Fruit fly (Drosophila melanogaster) whole organism, embryonic: Measurements from ENCODE around the gene xmas.

ENCODE experiments used
- Atf6 ChIP-seq: fragments of 200-800 bp; sonication (Bioruptor generic); IDR thresholded peaks from 2 replicates; pipeline ENCODE4 v1.3.6; 2022; ENCODE audit warnings: missing biosample characterization, missing genetic modification characterization
- CG10366 ChIP-seq: fragments of 200-800 bp; sonication (Bioruptor generic); IDR thresholded peaks from 2 replicates; pipeline ENCODE4 v1.3.6; 2022; ENCODE audit warnings: missing biosample characterization, missing genetic modification characterization
- CG10431 ChIP-seq: fragments of 200-800 bp; sonication (Bioruptor generic); optimal IDR thresholded peaks from 3 replicates; lab custom pipeline; 2018; ENCODE audit warnings: missing biosample characterization, mild to moderate bottlenecking, missing genetic modification characterization
- CG11247 ChIP-seq: fragments of 200-800 bp; sonication (Bioruptor generic); IDR thresholded peaks from 2 replicates; pipeline ENCODE4 v1.3.6; 2022; ENCODE audit warnings: missing biosample characterization, missing genetic modification characterization
- CG11696 ChIP-seq: fragments of 200-800 bp; sonication (Bioruptor generic); IDR thresholded peaks from 2 replicates; pipeline ENCODE4 v1.3.6; 2022; ENCODE audit warnings: missing biosample characterization, missing genetic modification characterization
- CG11723 ChIP-seq: fragments of 200-800 bp; sonication (Bioruptor generic); optimal IDR thresholded peaks from 2 replicates; lab custom pipeline; 2017; ENCODE audit warnings: missing biosample characterization, mild to moderate bottlenecking, missing genetic modification characterization
- CG12219 ChIP-seq: fragments of 200-800 bp; sonication (Bioruptor generic); optimal IDR thresholded peaks from 3 replicates; lab custom pipeline; 2018; ENCODE audit warnings: missing biosample characterization, mild to moderate bottlenecking, missing genetic modification characterization
- CG15073 ChIP-seq: fragments of 200-800 bp; sonication (Bioruptor generic); optimal IDR thresholded peaks from 2 replicates; lab custom pipeline; 2016; ENCODE audit warnings: missing biosample characterization, missing genetic modification characterization
- CG17385 ChIP-seq: fragments of 200-800 bp; sonication (Bioruptor generic); optimal IDR thresholded peaks from 3 replicates; lab custom pipeline; 2018; ENCODE audit warnings: missing biosample characterization, mild to moderate bottlenecking, missing genetic modification characterization
- CG2129 ChIP-seq: fragments of 200-800 bp; sonication (Bioruptor generic); IDR thresholded peaks from 2 replicates; pipeline ENCODE4 v1.3.6; 2022; ENCODE audit warnings: missing biosample characterization, missing genetic modification characterization; ENCODE audit not compliant: partially characterized antibody
- CG2678 ChIP-seq: fragments of 200-800 bp; sonication (Bioruptor generic); optimal IDR thresholded peaks from 3 replicates; lab custom pipeline; 2019; ENCODE audit warnings: missing biosample characterization, mild to moderate bottlenecking, missing genetic modification characterization, moderate library complexity
- CG3281 ChIP-seq: fragments of 200-800 bp; sonication (Bioruptor generic); optimal IDR thresholded peaks from 3 replicates; lab custom pipeline; 2017; ENCODE audit warnings: missing biosample characterization, mild to moderate bottlenecking, missing genetic modification characterization
- CG33213 ChIP-seq: fragments of 200-800 bp; sonication (Bioruptor generic); optimal IDR thresholded peaks from 3 replicates; lab custom pipeline; 2016; ENCODE audit warnings: missing biosample characterization, missing genetic modification characterization
- CG5953 ChIP-seq: fragments of 200-800 bp; sonication (Bioruptor generic); IDR thresholded peaks from 2 replicates; pipeline ENCODE4 v1.3.6; 2022; ENCODE audit warnings: missing biosample characterization, missing genetic modification characterization
- CG6683 ChIP-seq: fragments of 200-800 bp; sonication (Bioruptor generic); optimal IDR thresholded peaks from 2 replicates; lab custom pipeline; 2017; ENCODE audit warnings: missing biosample characterization, mild to moderate bottlenecking, missing genetic modification characterization, missing genetic modification reagents
- CG6813 ChIP-seq: fragments of 200-800 bp; sonication (Bioruptor generic); optimal IDR thresholded peaks from 2 replicates; lab custom pipeline; 2017; ENCODE audit warnings: missing biosample characterization, missing genetic modification characterization, mild to moderate bottlenecking, moderate library complexity, missing genetic modification reagents
- CG7786 ChIP-seq: fragments of 200-800 bp; sonication (Bioruptor generic); optimal IDR thresholded peaks from 2 replicates; lab custom pipeline; 2016; ENCODE audit warnings: missing biosample characterization, missing genetic modification characterization
- CG9797 ChIP-seq: fragments of 200-800 bp; sonication (Bioruptor generic); optimal IDR thresholded peaks from 3 replicates; lab custom pipeline; 2018; ENCODE audit warnings: missing biosample characterization, mild to moderate bottlenecking, missing genetic modification characterization
- D19B ChIP-seq: fragments of 200-800 bp; sonication (Bioruptor generic); optimal IDR thresholded peaks from 2 replicates; lab custom pipeline; 2017; ENCODE audit warnings: missing biosample characterization, mild to moderate bottlenecking, missing genetic modification characterization
- Fer1 ChIP-seq: fragments of 200-800 bp; sonication (Bioruptor generic); optimal IDR thresholded peaks from 2 replicates; lab custom pipeline; 2017; ENCODE audit warnings: missing biosample characterization, mild to moderate bottlenecking, missing genetic modification characterization
- Fer3 ChIP-seq: fragments of 200-800 bp; sonication (Bioruptor generic); optimal IDR thresholded peaks from 2 replicates; lab custom pipeline; 2018; ENCODE audit warnings: missing biosample characterization, mild to moderate bottlenecking, missing genetic modification characterization, moderate library complexity
- HHEX ChIP-seq: fragments of 200-800 bp; sonication (Bioruptor generic); optimal IDR thresholded peaks from 3 replicates; lab custom pipeline; 2017; ENCODE audit warnings: missing biosample characterization, mild to moderate bottlenecking, missing genetic modification characterization, missing genetic modification reagents
- HLHmδ ChIP-seq: fragments of 200-800 bp; sonication (Bioruptor generic); optimal IDR thresholded peaks from 2 replicates; lab custom pipeline; 2018; ENCODE audit warnings: missing biosample characterization, mild to moderate bottlenecking, missing genetic modification characterization, moderate library complexity
- Hmx ChIP-seq: fragments of 200-800 bp; sonication (Bioruptor generic); optimal IDR thresholded peaks from 2 replicates; lab custom pipeline; 2016; ENCODE audit warnings: missing biosample characterization, missing genetic modification characterization
- Lim3 ChIP-seq: fragments of 200-800 bp; sonication (Bioruptor generic); IDR thresholded peaks from 2 replicates; pipeline ENCODE4 v1.3.6; 2022; ENCODE audit warnings: missing biosample characterization, missing genetic modification characterization
- Max ChIP-seq: fragments of 200-800 bp; sonication (Bioruptor generic); optimal IDR thresholded peaks from 2 replicates; lab custom pipeline; 2016; ENCODE audit warnings: missing biosample characterization, mild to moderate bottlenecking, missing genetic modification characterization
- Meics ChIP-seq: fragments of 200-800 bp; sonication (Bioruptor generic); optimal IDR thresholded peaks from 2 replicates; lab custom pipeline; 2017; ENCODE audit warnings: missing biosample characterization, mild to moderate bottlenecking, missing genetic modification characterization
- Mes4 ChIP-seq: fragments of 200-800 bp; sonication (Bioruptor generic); optimal IDR thresholded peaks from 2 replicates; lab custom pipeline; 2016; ENCODE audit warnings: missing biosample characterization, missing genetic modification characterization
- Usf ChIP-seq: fragments of 200-800 bp; sonication (Bioruptor generic); optimal IDR thresholded peaks from 2 replicates; lab custom pipeline; 2017; ENCODE audit warnings: missing genotype, missing biosample characterization, missing genetic modification characterization
- Xrp1 ChIP-seq: fragments of 200-800 bp; sonication (Bioruptor generic); IDR thresholded peaks from 2 replicates; pipeline ENCODE4 v1.3.6; 2022; ENCODE audit warnings: missing biosample characterization, missing genetic modification characterization
- al ChIP-seq: fragments of 200-800 bp; sonication (Bioruptor generic); IDR thresholded peaks from 2 replicates; pipeline ENCODE4 v1.3.6; 2022; ENCODE audit warnings: missing biosample characterization, missing genetic modification characterization
- aop ChIP-seq: fragments of 200-800 bp; sonication (Bioruptor generic); IDR thresholded peaks from 2 replicates; pipeline ENCODE4 v1.3.6; 2022; ENCODE audit warnings: missing biosample characterization, missing genetic modification characterization
- corto ChIP-seq: fragments of 200-800 bp; sonication (Bioruptor generic); optimal IDR thresholded peaks from 2 replicates; lab custom pipeline; 2016; ENCODE audit warnings: missing biosample characterization, mild to moderate bottlenecking, missing genetic modification characterization, moderate library complexity
- cwo ChIP-seq: fragments of 200-800 bp; sonication (Bioruptor generic); optimal IDR thresholded peaks from 3 replicates; lab custom pipeline; 2017; ENCODE audit warnings: missing biosample characterization, missing genetic modification characterization, mild to moderate bottlenecking, moderate library complexity, missing genetic modification reagents
- ems ChIP-seq: fragments of 200-800 bp; sonication (Bioruptor generic); optimal IDR thresholded peaks from 3 replicates; lab custom pipeline; 2016; ENCODE audit warnings: missing biosample characterization, missing genetic modification characterization
- esg ChIP-seq: fragments of 200-800 bp; sonication (Bioruptor generic); conservative IDR thresholded peaks from 2 replicates; pipeline ENCODE4 v1.3.6; 2022; ENCODE audit warnings: missing biosample characterization, missing genetic modification characterization
- fd64A ChIP-seq: fragments of 200-800 bp; sonication (Bioruptor generic); optimal IDR thresholded peaks from 3 replicates; lab custom pipeline; 2018; ENCODE audit warnings: missing biosample characterization, mild to moderate bottlenecking, missing genetic modification characterization
- fru ChIP-seq: fragments of >200 bp; optimal IDR thresholded peaks from 2 replicates; lab custom pipeline; 2017
- fu2 ChIP-seq: fragments of 200-800 bp; sonication (Bioruptor generic); optimal IDR thresholded peaks from 2 replicates; lab custom pipeline; 2016; ENCODE audit warnings: missing biosample characterization, missing genetic modification characterization
- gce ChIP-seq: fragments of 200-800 bp; sonication (Bioruptor generic); IDR thresholded peaks from 3 replicates; pipeline ENCODE4 v1.3.6; 2022; ENCODE audit warnings: missing biosample characterization, missing genetic modification characterization
- grn ChIP-seq: fragments of 200-800 bp; sonication (Bioruptor generic); optimal IDR thresholded peaks from 3 replicates; lab custom pipeline; 2017; ENCODE audit warnings: missing biosample characterization, missing genetic modification characterization
- jumu ChIP-seq: fragments of 200-800 bp; sonication (Bioruptor generic); optimal IDR thresholded peaks from 3 replicates; lab custom pipeline; 2016; ENCODE audit warnings: missing biosample characterization, missing genetic modification characterization
- lbe ChIP-seq: fragments of 200-800 bp; sonication (Bioruptor generic); optimal IDR thresholded peaks from 2 replicates; lab custom pipeline; 2016; ENCODE audit warnings: missing biosample characterization, mild to moderate bottlenecking, missing genetic modification characterization
- lola ChIP-seq, 3 experiments: fragments of >200 bp in 2 of 3; fragments of 200-800 bp in 1 of 3; sonication (Bioruptor generic) in 1 of 3; optimal IDR thresholded peaks; 2 replicates each; lab custom pipeline; 2017 to 2019; ENCODE audit warnings: missing biosample characterization in 3 of 3, missing genetic modification characterization in 3 of 3, mild to moderate bottlenecking in 1 of 3, moderate library complexity in 1 of 3
- phol ChIP-seq: fragments of 200-800 bp; sonication (Bioruptor generic); optimal IDR thresholded peaks from 3 replicates; lab custom pipeline; 2018; ENCODE audit warnings: missing biosample characterization, mild to moderate bottlenecking, missing genetic modification characterization, moderate library complexity
- pros ChIP-seq: fragments of 200-800 bp; sonication (Bioruptor generic); optimal IDR thresholded peaks from 3 replicates; lab custom pipeline; 2019; ENCODE audit warnings: missing biosample characterization, mild to moderate bottlenecking, missing genetic modification characterization, moderate library complexity
- ro ChIP-seq: fragments of 200-800 bp; sonication (Bioruptor generic); IDR thresholded peaks from 2 replicates; pipeline ENCODE4 v1.3.6; 2022; ENCODE audit warnings: missing biosample characterization, missing genetic modification characterization
- sim ChIP-seq: fragments of 200-800 bp; sonication (Bioruptor generic); IDR thresholded peaks from 2 replicates; pipeline ENCODE4 v1.3.6; 2022; ENCODE audit warnings: missing biosample characterization, missing genetic modification characterization
- unc-4 ChIP-seq: fragments of 200-800 bp; sonication (Bioruptor generic); IDR thresholded peaks from 2 replicates; pipeline ENCODE4 v1.3.6; 2022; ENCODE audit warnings: missing biosample characterization, missing genetic modification characterization; ENCODE audit not compliant: partially characterized antibody
- vnd ChIP-seq: fragments of 200-800 bp; sonication (Bioruptor generic); IDR thresholded peaks from 3 replicates; pipeline ENCODE4 v1.3.6; 2022; ENCODE audit warnings: missing biosample characterization, missing genetic modification characterization; ENCODE audit not compliant: partially characterized antibody
- vvl ChIP-seq: fragments of 200-800 bp; sonication (Bioruptor generic); IDR thresholded peaks from 2 replicates; pipeline ENCODE4 v1.3.6; 2022; ENCODE audit warnings: missing biosample characterization, missing genetic modification characterization

The xmas gene

dm6 chrX:17178484-17178921 is 19.4 kb upstream of the xmas start (continued):
- TF ChIP-seq fu2 (GFP tag; lab: Kevin White, UChicago) (no peak), CG2678 (tag; lab: Kevin White, UChicago) (peak; percentile 98), CG3281 (GFP tag; lab: Kevin White, UChicago) (peak; percentile 94), phol (tag; lab: Kevin White, UChicago) (peak; percentile 97), al (peak; percentile 97), Fer3 (tag; lab: Kevin White, UChicago) (peak; percentile 96), ems (GFP tag; lab: Kevin White, UChicago) (peak; percentile 92), CG10431 (GFP tag; lab: Kevin White, UChicago) (no peak), CG11723 (no peak), fd64A (GFP tag; lab: Kevin White, UChicago) (peak; percentile 94), gce (GFP tag; lab: Robert Waterston, UW) (peak; percentile 99), sim (GFP tag; lab: Robert Waterston, UW) (peak; percentile 99), CG12219 (peak; percentile 91), vvl (GFP tag; lab: Robert Waterston, UW) (peak; percentile 100), CG11247 (GFP tag; lab: Robert Waterston, UW) (peak; percentile 98), HHEX (GFP tag; lab: Kevin White, UChicago) (peak; percentile 96), Usf (peak; percentile 39), Fer1 (GFP tag; lab: Kevin White, UChicago) (peak; percentile 98), grn (peak; percentile 88), Xrp1 (GFP tag; lab: Robert Waterston, UW) (peak; percentile 100), CG11696 (GFP tag; lab: Robert Waterston, UW) (peak; percentile 93), aop (GFP tag; lab: Robert Waterston, UW) (no peak), esg (peak; percentile 83), pros (GFP tag; lab: Kevin White, UChicago) (peak; percentile 78), Hmx (GFP tag; lab: Kevin White, UChicago) (peak; percentile 83), CG10366 (peak; percentile 98), corto (peak; percentile 98), vnd (no peak), CG5953 (GFP tag; lab: Robert Waterston, UW) (no peak), CG7786 (GFP tag; lab: Kevin White, UChicago) (peak; percentile 69), CG15073 (GFP tag; lab: Kevin White, UChicago) (no peak), CG6813 (peak; percentile 97), ro (GFP tag; lab: Robert Waterston, UW) (peak; percentile 98), cwo (GFP tag; lab: Kevin White, UChicago) (peak; percentile 93), CG33213 (GFP tag; lab: Kevin White, UChicago) (peak; percentile 86), Atf6 (GFP tag; lab: Robert Waterston, UW) (peak; percentile 89), lbe (GFP tag; lab: Kevin White, UChicago) (peak; percentile 72), D19B (GFP tag; lab: Kevin White, UChicago) (peak; percentile 83), Mes4 (no peak), CG9797 (peak; percentile 52), fru (lab: Kevin White, UChicago) (no peak), CG6683 (GFP tag; lab: Kevin White, UChicago) (peak; percentile 94), CG2129 (GFP tag; lab: Robert Waterston, UW) (no peak), lola (GFP tag; optimal IDR thresholded peaks at IDR 0.05; lab: Kevin White, UChicago) (no peak), Meics (GFP tag; lab: Kevin White, UChicago) (peak; percentile 96), Max (peak; percentile 97), CG17385 (no peak), Lim3 (GFP tag; lab: Robert Waterston, UW) (no peak), jumu (GFP tag; lab: Kevin White, UChicago) (peak; percentile 90), unc-4 (GFP tag; lab: Robert Waterston, UW) (no peak), HLHmδ (GFP tag; lab: Kevin White, UChicago) (no peak)
